Fruit fly (Drosophila melanogaster) whole organism, embryonic: Measurements from ENCODE around the gene CG7646.

Source experiments
- CG12236 ChIP-seq: fragments of 200-800 bp; sonication (Bioruptor generic); optimal IDR thresholded peaks from 2 replicates; lab custom pipeline; 2016; ENCODE audit warnings: missing biosample characterization, missing genetic modification characterization
- CG16779 ChIP-seq: fragments of 200-800 bp; sonication (Bioruptor generic); IDR thresholded peaks from 2 replicates; pipeline ENCODE4 v1.3.6; 2022; ENCODE audit warnings: missing biosample characterization, missing genetic modification characterization
- CG4282 ChIP-seq: fragments of 200-800 bp; sonication (Bioruptor generic); optimal IDR thresholded peaks from 2 replicates; lab custom pipeline; 2016; ENCODE audit warnings: missing biosample characterization, missing genetic modification characterization
- CG8290 ChIP-seq, 3 experiments: fragments of 200-800 bp; sonication (Bioruptor generic); optimal IDR thresholded peaks; 2 replicates each; lab custom pipeline; 2016 to 2019; ENCODE audit warnings: missing biosample characterization in 3 of 3, missing genetic modification characterization in 3 of 3, mild to moderate bottlenecking in 2 of 3, moderate library complexity in 1 of 3
- Lhr ChIP-seq: fragments of 200-800 bp; sonication (Bioruptor generic); optimal IDR thresholded peaks from 3 replicates; lab custom pipeline; 2017; ENCODE audit warnings: mild to moderate bottlenecking, missing biosample characterization, missing genetic modification reagents, missing genetic modification characterization
- Side ChIP-seq: fragments of 200-800 bp; sonication (Bioruptor generic); optimal IDR thresholded peaks from 2 replicates; lab custom pipeline; 2016; ENCODE audit warnings: missing biosample characterization, missing genetic modification characterization
- caup ChIP-seq: fragments of 200-800 bp; sonication (Bioruptor generic); optimal IDR thresholded peaks from 3 replicates; lab custom pipeline; 2017; ENCODE audit warnings: missing biosample characterization, mild to moderate bottlenecking, missing genetic modification characterization, moderate library complexity; ENCODE audit not compliant: severe bottlenecking
- croc ChIP-seq: fragments of 200-800 bp; sonication (Bioruptor generic); conservative IDR thresholded peaks from 3 replicates; pipeline ENCODE4 v1.3.6; 2022; ENCODE audit warnings: missing biosample characterization, missing genetic modification characterization
- dmrt11E ChIP-seq: fragments of 200-800 bp; sonication (Bioruptor generic); optimal IDR thresholded peaks from 3 replicates; lab custom pipeline; 2018; ENCODE audit warnings: missing biosample characterization, mild to moderate bottlenecking, missing genetic modification characterization, moderate library complexity
- fru ChIP-seq: fragments of >200 bp; optimal IDR thresholded peaks from 2 replicates; lab custom pipeline; 2017
- pan ChIP-seq, 4 experiments: fragments of >200 bp in 3 of 4; fragments of 200-800 bp in 1 of 4; sonication (Bioruptor generic) in 1 of 4; optimal IDR thresholded peaks in 3 of 4; IDR thresholded peaks in 1 of 4; 2 replicates each; pipeline versions ENCODE4 v1.3.6 to Lab custom; 2017 to 2022; ENCODE audit warnings: missing biosample characterization in 2 of 4, missing genetic modification characterization in 2 of 4, mixed read lengths in 1 of 4

- no peak for TF ChIP-seq croc (GFP tag; lab: Robert Waterston, UW)
- TF ChIP-seq pan (optimal IDR thresholded peaks at IDR 0.05; lab: Kevin White, UChicago) = no peak
- TF ChIP-seq pan (GFP tag; optimal IDR thresholded peaks at IDR 0.05 in 1 of 2, IDR thresholded peaks at IDR 0.05 in 1 of 2) = no peak
- TF ChIP-seq CG4282 (GFP tag; lab: Kevin White, UChicago) = no peak
- no peak for TF ChIP-seq caup
- TF ChIP-seq CG16779 (GFP tag; lab: Robert Waterston, UW) = no peak
- TF ChIP-seq dmrt11E (tag; lab: Kevin White, UChicago) = no peak
- TF ChIP-seq fru (lab: Kevin White, UChicago) = no peak
- no peak for TF ChIP-seq Lhr (GFP tag; lab: Kevin White, UChicago)
- TF ChIP-seq CG12236 = no peak
- TF ChIP-seq Side (GFP tag; lab: Kevin White, UChicago) = no peak
- TF ChIP-seq CG8290 (GFP tag; optimal IDR thresholded peaks at IDR 0.05; lab: Kevin White, UChicago) = no peak
- TF ChIP-seq CG8290 (tag; optimal IDR thresholded peaks at IDR 0.05; lab: Kevin White, UChicago) = peak in 1 of 2 experiments; percentile 52
Measured at dm6 chr3L:19961805-19962204, 29.9 kb upstream of the CG7646 start.
